Fruit fly (Drosophila melanogaster) whole organism: ENCODE results near the gene CG13471.

ENCODE experiments used
- CG8478 ChIP-seq: fragments of >200 bp; optimal IDR thresholded peaks from 2 replicates; lab custom pipeline; 2018; ENCODE audit warnings: inconsistent platforms
- EcR ChIP-seq, 2 experiments: fragments of >200 bp; optimal IDR thresholded peaks; 2 replicates each; lab custom pipeline; 2017; ENCODE audit warnings: missing biosample characterization in 2 of 2, missing genetic modification characterization in 2 of 2, missing genetic modification reagents in 2 of 2
- pan ChIP-seq: fragments of >200 bp; optimal IDR thresholded peaks from 2 replicates; lab custom pipeline; 2017
- psq ChIP-seq: fragments of >200 bp; optimal IDR thresholded peaks from 2 replicates; lab custom pipeline; 2017
- usp ChIP-seq: fragments of >200 bp; optimal IDR thresholded peaks from 2 replicates; lab custom pipeline; 2017; ENCODE audit warnings: missing biosample characterization, missing genetic modification characterization, mixed read lengths

DNA sequence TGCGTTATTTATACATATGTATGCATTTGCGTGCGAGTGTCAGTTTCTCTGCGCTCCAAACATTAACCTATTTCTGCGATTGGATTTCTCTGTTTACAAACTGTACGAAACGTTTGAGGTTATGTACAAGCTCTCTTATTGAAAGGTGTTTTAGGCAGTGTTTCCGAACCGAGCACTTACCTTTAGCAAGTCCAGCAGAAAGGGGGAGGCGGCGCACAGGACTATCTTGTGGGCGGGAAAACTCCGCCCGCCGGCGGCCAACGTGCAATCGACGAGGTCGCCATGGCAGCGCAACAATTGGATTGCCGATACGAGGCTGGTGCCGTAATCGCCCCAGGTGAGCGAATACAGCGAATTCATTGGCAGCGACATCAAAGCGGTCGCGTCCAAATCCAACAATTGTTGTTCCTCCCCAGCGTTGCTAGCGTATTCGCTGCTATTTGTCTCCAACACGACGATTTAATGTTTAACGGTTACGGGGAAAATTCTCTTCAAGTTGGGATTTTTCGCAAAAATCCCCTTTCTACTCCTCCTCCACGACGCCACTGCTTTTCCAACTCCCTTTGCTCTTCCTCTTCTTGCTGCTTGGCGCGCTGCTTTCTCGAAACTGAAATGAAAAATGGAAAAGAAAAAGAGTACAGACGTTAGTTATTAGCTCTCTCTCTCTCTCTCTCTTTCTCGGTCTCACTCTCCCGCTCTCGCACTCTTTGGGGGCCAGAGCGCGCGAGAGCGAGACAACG lies 23.6 kb upstream of the CG13471 start:
- no peak for TF ChIP-seq CG8478
- TF ChIP-seq pan (lab: Kevin White, UChicago) = no peak
- TF ChIP-seq psq = no peak
- TF ChIP-seq usp = no peak
- TF ChIP-seq EcR (GFP tag; optimal IDR thresholded peaks at IDR 0.05; lab: Kevin White, UChicago) = no peak
